Worm (Caenorhabditis elegans): ENCODE measurements around the gene puf-9.
A peak's percentile ranks its signal among the peaks of the same experiment; 100 is the strongest.

puf-9 gene

ce11 chrX:5811997-5812562, 29.3 kb upstream of the puf-9 start (continued):
- TF ChIP-seq ets-4 (tag; optimal IDR thresholded peaks at IDR 0.05): peak; percentile 81
- TF ChIP-seq unc-55 (GFP tag; optimal IDR thresholded peaks at IDR 0.05): peak; percentile 91
- peak; percentile 78 for TF ChIP-seq elt-2 (tag; optimal IDR thresholded peaks at IDR 0.05)
- TF ChIP-seq ceh-2 (tag; optimal IDR thresholded peaks at IDR 0.05): peak; percentile 88
- TF ChIP-seq nfya-1 (tag; optimal IDR thresholded peaks at IDR 0.05): peak; percentile 92
- TF ChIP-seq ama-1 (optimal IDR thresholded peaks at IDR 0.05): no peak
- peak; percentile 44 for TF ChIP-seq gmeb-2 (tag; optimal IDR thresholded peaks at IDR 0.05)
- TF ChIP-seq hlh-6 (tag; optimal IDR thresholded peaks at IDR 0.05): peak; percentile 83
- no peak for TF ChIP-seq pha-4 (tag; optimal IDR thresholded peaks at IDR 0.05)
- peak; percentile 76 for TF ChIP-seq ceh-22 (tag; optimal IDR thresholded peaks at IDR 0.05)
- peak; percentile 75 for TF ChIP-seq unc-86 (tag; optimal IDR thresholded peaks at IDR 0.05)
- peak; percentile 61 for TF ChIP-seq ceh-6 (GFP tag; optimal IDR thresholded peaks at IDR 0.05)
- TF ChIP-seq ceh-30 (tag; optimal IDR thresholded peaks at IDR 0.05): peak; percentile 86
- TF ChIP-seq nhr-232 (tag; optimal IDR thresholded peaks at IDR 0.05): peak; percentile 46
- peak; percentile 93 for TF ChIP-seq ceh-48 (tag; optimal IDR thresholded peaks at IDR 0.05)
- peak; percentile 57 for TF ChIP-seq tbx-7 (tag; optimal IDR thresholded peaks at IDR 0.05)
- peak; percentile 89 for TF ChIP-seq pha-2 (tag; optimal IDR thresholded peaks at IDR 0.05)
- no peak for TF ChIP-seq C38D4.7 (GFP tag; optimal IDR thresholded peaks at IDR 0.05)
- peak; percentile 75 for TF ChIP-seq ztf-16 (tag; optimal IDR thresholded peaks at IDR 0.05)
- TF ChIP-seq pros-1 (tag; optimal IDR thresholded peaks at IDR 0.05): peak; percentile 57
- peak; percentile 97 for TF ChIP-seq ref-2 (tag; optimal IDR thresholded peaks at IDR 0.05)
- peak; percentile 72 for TF ChIP-seq C08G9.2 (tag; optimal IDR thresholded peaks at IDR 0.05)
- TF ChIP-seq ceh-31 (tag; optimal IDR thresholded peaks at IDR 0.05): peak; percentile 98
- TF ChIP-seq ceh-24 (tag; optimal IDR thresholded peaks at IDR 0.05): no peak
- TF ChIP-seq unc-3 (GFP tag; conservative IDR thresholded peaks at IDR 0.05): no peak
- peak; percentile 58 for TF ChIP-seq unc-3 (tag; optimal IDR thresholded peaks at IDR 0.05)
- peak; percentile 65 for TF ChIP-seq madf-2 (tag; optimal IDR thresholded peaks at IDR 0.05)
- no peak for TF ChIP-seq ahr-1 (tag; optimal IDR thresholded peaks at IDR 0.05)
- TF ChIP-seq ceh-14 (tag; optimal IDR thresholded peaks at IDR 0.05): peak; percentile 87
- TF ChIP-seq che-1 (tag; optimal IDR thresholded peaks at IDR 0.05): peak; percentile 50
- TF ChIP-seq odd-2 (tag; optimal IDR thresholded peaks at IDR 0.05): no peak
- no peak for TF ChIP-seq sox-4 (tag; optimal IDR thresholded peaks at IDR 0.05)
- TF ChIP-seq hlh-30 (tag; optimal IDR thresholded peaks at IDR 0.05; ENCODE audit: insufficient read depth): peak; percentile 72
- no peak for TF ChIP-seq elt-4 (tag; optimal IDR thresholded peaks at IDR 0.05)
- no peak for TF ChIP-seq ceh-45 (GFP tag; IDR thresholded peaks at IDR 0.05)
- peak; percentile 84 for TF ChIP-seq ceh-19 (GFP tag; optimal IDR thresholded peaks at IDR 0.05)
- peak; percentile 46 for TF ChIP-seq sox-2 (GFP tag; IDR thresholded peaks at IDR 0.05)
- peak; percentile 34 for TF ChIP-seq lin-11 (tag; optimal IDR thresholded peaks at IDR 0.05)
- TF ChIP-seq hlh-8 (tag; optimal IDR thresholded peaks at IDR 0.05): peak; percentile 72
- TF ChIP-seq zip-5 (tag; optimal IDR thresholded peaks at IDR 0.05): peak; percentile 21
- TF ChIP-seq hlh-13 (GFP tag; optimal IDR thresholded peaks at IDR 0.05): no peak
- TF ChIP-seq syd-9 (tag; optimal IDR thresholded peaks at IDR 0.05): peak; percentile 90
- peak; percentile 70 for TF ChIP-seq fax-1 (tag; optimal IDR thresholded peaks at IDR 0.05)
- TF ChIP-seq pag-3 (tag; optimal IDR thresholded peaks at IDR 0.05; ENCODE audit: borderline replicate concordance): peak; percentile 31
- peak; percentile 100 for TF ChIP-seq F13H6.1 (tag; optimal IDR thresholded peaks at IDR 0.05)
